Worm (Caenorhabditis elegans): ENCODE results near the gene ZC15.5.

- TF ChIP-seq ceh-9 (tag; optimal IDR thresholded peaks at IDR 0.05) (no peak), fos-1 (tag; optimal IDR thresholded peaks at IDR 0.05) (no peak), nhr-25 (tag; optimal IDR thresholded peaks at IDR 0.05) (no peak), ceh-82 (tag; optimal IDR thresholded peaks at IDR 0.05) (no peak)
Measured at ce11 chrV:20325417-20325816, 27.7 kb downstream of the ZC15.5 start, which contains the start of gene Y38H6A.1.
